Worm (Caenorhabditis elegans): Measurements from ENCODE around the gene Y82E9BL.6.

DNA sequence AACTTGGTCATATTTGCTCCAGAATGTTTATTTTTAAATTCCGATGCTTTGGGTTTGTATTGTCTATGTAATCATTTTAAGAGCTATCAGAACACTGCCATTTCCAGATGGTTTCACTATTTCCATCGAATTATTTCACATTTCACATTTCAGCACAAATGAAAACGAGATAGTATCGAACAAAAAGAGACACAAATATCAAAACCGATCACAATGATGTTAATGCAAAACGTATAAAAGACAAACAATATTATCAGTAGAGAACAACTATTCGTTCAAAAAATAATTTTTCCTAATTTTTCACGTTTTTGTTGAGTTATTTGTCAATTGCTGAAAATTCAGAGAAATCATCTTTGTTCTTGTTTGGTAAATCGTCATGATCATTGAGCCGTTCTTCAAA, 49.8 kb upstream of the Y82E9BL.6 start:
- TF ChIP-seq flt-1 (GFP tag; IDR thresholded peaks at IDR 0.05) (no peak), ref-1 (GFP tag; conservative IDR thresholded peaks at IDR 0.05) (no peak), ztf-29 (GFP tag; IDR thresholded peaks at IDR 0.05) (no peak)
